Fruit fly (Drosophila melanogaster): Measurements from ENCODE around the gene Ibf2.

DNA sequence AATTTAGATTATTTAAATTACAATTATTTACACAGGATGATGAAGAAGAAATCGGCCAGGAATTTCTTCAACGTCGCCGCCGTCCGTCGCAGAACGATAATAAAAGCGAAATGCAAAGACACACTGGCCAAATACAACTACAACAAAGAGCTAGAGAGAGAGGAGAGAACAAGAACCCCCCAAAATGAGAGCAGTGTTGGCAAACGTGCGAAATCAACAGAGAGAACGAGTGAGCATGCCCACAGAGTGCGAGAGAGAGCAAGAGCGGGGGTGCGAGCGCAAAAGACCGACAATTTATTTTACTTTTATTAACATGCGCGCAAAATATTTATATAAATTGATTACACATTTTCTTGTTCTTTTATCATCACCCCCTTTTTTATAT lies 21.4 kb downstream of the Ibf2 start:
- TF ChIP-seq psq (optimal IDR thresholded peaks at IDR 0.05) = no peak
- no peak for TF ChIP-seq CG8478 (optimal IDR thresholded peaks at IDR 0.05)
- TF ChIP-seq EcR (GFP tag; optimal IDR thresholded peaks at IDR 0.05) = no peak
- TF ChIP-seq usp (GFP tag; optimal IDR thresholded peaks at IDR 0.05) = no peak
- TF ChIP-seq Dll (optimal IDR thresholded peaks at IDR 0.05) = peak; percentile 93
- no peak for TF ChIP-seq pan (optimal IDR thresholded peaks at IDR 0.05)
